Worm (Caenorhabditis elegans) whole organism, young adult: Measurements from ENCODE around the gene C52G5.3.
A peak's percentile ranks its signal among the peaks of the same experiment; 100 is the strongest.

Source experiments
- B0019.2 ChIP-seq: fragments of 200-800 bp; sonication (Bioruptor generic); conservative IDR thresholded peaks from 2 replicates; pipeline ENCODE4 v1.3.6; 2022; ENCODE audit warnings: missing genetic modification reagents, missing genetic modification characterization, missing compliant biosample characterization
- B0261.1 ChIP-seq: sonication (generic microtip); optimal IDR thresholded peaks from 2 replicates; lab custom pipeline; 2016; ENCODE audit warnings: mild to moderate bottlenecking, missing genetic modification characterization, moderate library complexity, missing compliant biosample characterization
- C17E4.6 ChIP-seq: fragments of 200-800 bp; sonication (Bioruptor generic); IDR thresholded peaks from 2 replicates; pipeline ENCODE4 v1.3.6; 2022; ENCODE audit warnings: missing genetic modification reagents, missing genetic modification characterization, missing compliant biosample characterization
- D2030.7 ChIP-seq: fragments of 200-800 bp; sonication (Bioruptor generic); IDR thresholded peaks from 2 replicates; pipeline ENCODE4 v1.3.6; 2022; ENCODE audit warnings: missing genetic modification reagents, missing genetic modification characterization, missing compliant biosample characterization
- F23B12.7 ChIP-seq: sonication (generic microtip); optimal IDR thresholded peaks from 2 replicates; lab custom pipeline; 2017; ENCODE audit warnings: missing genetic modification characterization, mild to moderate bottlenecking, missing compliant biosample characterization, antibody characterized with exemption, moderate library complexity; ENCODE audit not compliant: insufficient read depth
- F52B5.7 ChIP-seq: sonication (generic microtip); optimal IDR thresholded peaks from 2 replicates; lab custom pipeline; 2016; ENCODE audit warnings: mild to moderate bottlenecking, missing genetic modification characterization, missing compliant biosample characterization
- F57A8.1 ChIP-seq: fragments of 200-800 bp; sonication (Bioruptor generic); optimal IDR thresholded peaks from 2 replicates; lab custom pipeline; 2018; ENCODE audit warnings: mild to moderate bottlenecking, missing genetic modification characterization, moderate library complexity, missing compliant biosample characterization
- T07F8.4 ChIP-seq: sonication (generic microtip); optimal IDR thresholded peaks from 2 replicates; lab custom pipeline; 2016; ENCODE audit warnings: mild to moderate bottlenecking, missing genetic modification characterization, moderate library complexity, missing compliant biosample characterization
- T26A5.8 ChIP-seq: sonication (generic microtip); optimal IDR thresholded peaks from 2 replicates; lab custom pipeline; 2016; ENCODE audit warnings: missing genetic modification characterization, missing compliant biosample characterization
- ZK185.1 ChIP-seq: sonication (generic microtip); optimal IDR thresholded peaks from 2 replicates; lab custom pipeline; 2016; ENCODE audit warnings: mild to moderate bottlenecking, missing genetic modification characterization, missing compliant biosample characterization; ENCODE audit not compliant: poor library complexity, severe bottlenecking
- akir-1 ChIP-seq: fragments of 200-800 bp; sonication (Bioruptor generic); optimal IDR thresholded peaks from 2 replicates; lab custom pipeline; 2018; ENCODE audit warnings: mild to moderate bottlenecking, missing genetic modification characterization, moderate library complexity, missing compliant biosample characterization
- athp-1 ChIP-seq: sonication (generic microtip); optimal IDR thresholded peaks from 2 replicates; lab custom pipeline; 2017; ENCODE audit warnings: mild to moderate bottlenecking, missing genetic modification characterization, missing compliant biosample characterization
- attf-5 ChIP-seq: fragments of 200-800 bp; sonication (Bioruptor generic); optimal IDR thresholded peaks from 2 replicates; lab custom pipeline; 2018; ENCODE audit warnings: mild to moderate bottlenecking, missing genetic modification characterization, missing compliant biosample characterization
- bed-1 ChIP-seq: fragments of 200-800 bp; sonication (Bioruptor generic); IDR thresholded peaks from 2 replicates; pipeline ENCODE4 v1.3.6; 2022; ENCODE audit warnings: missing genetic modification reagents, missing genetic modification characterization, missing compliant biosample characterization
- cebp-1 ChIP-seq, 2 experiments: fragments of 200-800 bp in 1 of 2; sonication (Bioruptor generic) in 1 of 2; sonication (generic microtip) in 1 of 2; IDR thresholded peaks in 1 of 2; optimal IDR thresholded peaks in 1 of 2; 2 replicates each; pipeline versions ENCODE4 v1.3.6 to Lab custom; 2017 to 2022; ENCODE audit warnings: missing compliant biosample characterization in 2 of 2, missing genetic modification characterization in 2 of 2, mild to moderate bottlenecking in 1 of 2, missing genetic modification reagents in 1 of 2, moderate library complexity in 1 of 2
- cebp-2 ChIP-seq: fragments of 200-800 bp; sonication (Bioruptor generic); IDR thresholded peaks from 2 replicates; pipeline ENCODE4 v1.3.6; 2022; ENCODE audit warnings: missing genetic modification characterization, missing compliant biosample characterization
- ceh-100 ChIP-seq: fragments of 200-800 bp; sonication (Bioruptor generic); IDR thresholded peaks from 2 replicates; pipeline ENCODE4 v1.3.6; 2022; ENCODE audit warnings: missing genetic modification reagents, missing genetic modification characterization, missing compliant biosample characterization
- ceh-58 ChIP-seq: fragments of 200-800 bp; sonication (Bioruptor generic); IDR thresholded peaks from 2 replicates; pipeline ENCODE4 v1.3.6; 2022; ENCODE audit warnings: missing genetic modification characterization, missing compliant biosample characterization
- ceh-91 ChIP-seq: fragments of 200-800 bp; sonication (Bioruptor generic); IDR thresholded peaks from 2 replicates; pipeline ENCODE4 v1.3.6; 2022; ENCODE audit warnings: missing genetic modification reagents, missing genetic modification characterization, missing compliant biosample characterization
- chd-7 ChIP-seq: sonication (generic microtip); optimal IDR thresholded peaks from 2 replicates; lab custom pipeline; 2016; ENCODE audit warnings: mild to moderate bottlenecking, missing genetic modification characterization, moderate library complexity, missing compliant biosample characterization
- die-1 ChIP-seq: sonication (generic microtip); optimal IDR thresholded peaks from 2 replicates; lab custom pipeline; 2016; ENCODE audit warnings: missing genotype, mild to moderate bottlenecking, missing genetic modification characterization, missing compliant biosample characterization
- dox-1 ChIP-seq: fragments of 200-800 bp; sonication (Bioruptor generic); IDR thresholded peaks from 2 replicates; pipeline ENCODE4 v1.3.6; 2022; ENCODE audit warnings: missing genetic modification reagents, missing genetic modification characterization, missing compliant biosample characterization
- dpff-1 ChIP-seq: sonication (generic microtip); optimal IDR thresholded peaks from 2 replicates; lab custom pipeline; 2017; ENCODE audit warnings: mild to moderate bottlenecking, missing genetic modification characterization, missing compliant biosample characterization
- egl-44 ChIP-seq: fragments of 200-800 bp; sonication (Bioruptor generic); IDR thresholded peaks from 2 replicates; pipeline ENCODE4 v1.3.6; 2022; ENCODE audit warnings: missing genetic modification reagents, missing genetic modification characterization, missing compliant biosample characterization
- egrh-3 ChIP-seq: fragments of 200-800 bp; sonication (Bioruptor generic); IDR thresholded peaks from 2 replicates; pipeline ENCODE4 v1.3.6; 2022; ENCODE audit warnings: missing genetic modification reagents, missing genetic modification characterization, missing compliant biosample characterization
- ets-4 ChIP-seq: fragments of 200-800 bp; sonication (Bioruptor generic); optimal IDR thresholded peaks from 2 replicates; lab custom pipeline; 2018; ENCODE audit warnings: mild to moderate bottlenecking, missing genetic modification characterization, missing compliant biosample characterization
- hlh-12 ChIP-seq: sonication (generic microtip); optimal IDR thresholded peaks from 2 replicates; lab custom pipeline; 2016; ENCODE audit warnings: missing genetic modification characterization, missing compliant biosample characterization
- hmg-1.2 ChIP-seq: fragments of 200-800 bp; sonication (Bioruptor generic); IDR thresholded peaks from 2 replicates; pipeline ENCODE4 v1.3.6; 2022; ENCODE audit warnings: missing genetic modification reagents, missing genetic modification characterization, missing compliant biosample characterization
- hmg-20 ChIP-seq: fragments of 200-800 bp; sonication (Bioruptor generic); IDR thresholded peaks from 2 replicates; pipeline ENCODE4 v1.3.6; 2022; ENCODE audit warnings: missing genetic modification reagents, missing genetic modification characterization, missing compliant biosample characterization
- lag-1 ChIP-seq: fragments of 200-800 bp; sonication (Bioruptor generic); IDR thresholded peaks from 2 replicates; pipeline ENCODE4 v1.3.6; 2022; ENCODE audit warnings: missing genetic modification reagents, missing genetic modification characterization, missing compliant biosample characterization
- let-607 ChIP-seq, 2 experiments: fragments of 200-800 bp in 1 of 2; sonication (Bioruptor generic) in 1 of 2; sonication (generic microtip) in 1 of 2; optimal IDR thresholded peaks; 2 replicates each; lab custom pipeline; 2016 to 2018; ENCODE audit warnings: mild to moderate bottlenecking in 2 of 2, missing compliant biosample characterization in 2 of 2, missing genetic modification characterization in 2 of 2, moderate library complexity in 2 of 2, missing genotype in 1 of 2
- lin-40 ChIP-seq: sonication (generic microtip); optimal IDR thresholded peaks from 2 replicates; lab custom pipeline; 2016; ENCODE audit warnings: missing genetic modification characterization, mild to moderate bottlenecking, missing compliant biosample characterization, missing genotype, missing genetic modification reagents
- madf-10 ChIP-seq: sonication (generic microtip); optimal IDR thresholded peaks from 2 replicates; lab custom pipeline; 2016; ENCODE audit warnings: mild to moderate bottlenecking, missing genetic modification characterization, missing compliant biosample characterization
- madf-6 ChIP-seq: fragments of 200-800 bp; sonication (Bioruptor generic); IDR thresholded peaks from 2 replicates; pipeline ENCODE4 v1.3.6; 2022; ENCODE audit warnings: missing genetic modification reagents, missing genetic modification characterization, missing compliant biosample characterization
- nfya-2 ChIP-seq: fragments of 200-800 bp; sonication (Bioruptor generic); IDR thresholded peaks from 2 replicates; pipeline ENCODE4 v1.3.6; 2022; ENCODE audit warnings: missing genetic modification reagents, missing genetic modification characterization, missing compliant biosample characterization
- nfyb-1 ChIP-seq: fragments of 200-800 bp; sonication (Bioruptor generic); IDR thresholded peaks from 2 replicates; pipeline ENCODE4 v1.3.6; 2022; ENCODE audit warnings: missing genetic modification reagents, missing genetic modification characterization, missing compliant biosample characterization
- nhr-27 ChIP-seq: fragments of 200-800 bp; sonication (Bioruptor generic); optimal IDR thresholded peaks from 2 replicates; lab custom pipeline; 2018; ENCODE audit warnings: mild to moderate bottlenecking, missing genetic modification characterization, moderate library complexity, missing compliant biosample characterization
- pha-4 ChIP-seq: fragments of 150-350 bp; sonication (generic microtip); optimal IDR thresholded peaks from 2 replicates; lab custom pipeline; 2014; ENCODE audit warnings: missing biosample characterization, missing genetic modification reagents, missing genetic modification characterization
- rec-8 ChIP-seq, 2 experiments: sonication (generic microtip); optimal IDR thresholded peaks; 2 replicates each; lab custom pipeline; 2016; ENCODE audit warnings: mild to moderate bottlenecking in 2 of 2, missing genetic modification characterization in 2 of 2, missing genetic modification reagents in 2 of 2, missing genotype in 2 of 2, missing biosample characterization in 1 of 2, missing compliant biosample characterization in 1 of 2, moderate library complexity in 1 of 2
- repo-1 ChIP-seq: sonication (generic microtip); optimal IDR thresholded peaks from 2 replicates; lab custom pipeline; 2017; ENCODE audit warnings: mild to moderate bottlenecking, missing genetic modification characterization, missing compliant biosample characterization
- rpc-1 ChIP-seq, 2 experiments: fragments of 150-350 bp in 1 of 2; sonication (generic microtip) in 1 of 2; optimal IDR thresholded peaks; 2 replicates each; lab custom pipeline; 2014 to 2018; ENCODE audit warnings: missing biosample characterization in 1 of 2, missing genetic modification characterization in 1 of 2, missing genetic modification reagents in 1 of 2, missing genotype in 1 of 2
- somi-1 ChIP-seq: fragments of 200-800 bp; sonication (Bioruptor generic); optimal IDR thresholded peaks from 2 replicates; lab custom pipeline; 2018; ENCODE audit warnings: mild to moderate bottlenecking, missing genetic modification characterization, missing compliant biosample characterization
- tbp1 ChIP-seq: fragments of 200-800 bp; sonication (Bioruptor generic); optimal IDR thresholded peaks from 2 replicates; lab custom pipeline; 2018; ENCODE audit warnings: mild to moderate bottlenecking, missing genetic modification characterization, missing compliant biosample characterization
- tbx-9 ChIP-seq: sonication (generic microtip); optimal IDR thresholded peaks from 2 replicates; lab custom pipeline; 2016; ENCODE audit warnings: borderline replicate concordance, missing genetic modification characterization, inconsistent platforms, missing compliant biosample characterization
- xnd-1 ChIP-seq: sonication (generic microtip); optimal IDR thresholded peaks from 2 replicates; lab custom pipeline; 2016; ENCODE audit warnings: missing genotype, missing genetic modification reagents, missing genetic modification characterization, missing compliant biosample characterization
- zim-3 ChIP-seq: sonication (generic microtip); optimal IDR thresholded peaks from 2 replicates; lab custom pipeline; 2017; ENCODE audit warnings: mild to moderate bottlenecking, missing genetic modification characterization, moderate library complexity, missing compliant biosample characterization
- ztf-6 ChIP-seq: fragments of 200-800 bp; sonication (Bioruptor generic); IDR thresholded peaks from 2 replicates; pipeline ENCODE4 v1.3.6; 2022; ENCODE audit warnings: missing genetic modification reagents, missing genetic modification characterization, missing compliant biosample characterization

C52G5.3 gene

DNA sequence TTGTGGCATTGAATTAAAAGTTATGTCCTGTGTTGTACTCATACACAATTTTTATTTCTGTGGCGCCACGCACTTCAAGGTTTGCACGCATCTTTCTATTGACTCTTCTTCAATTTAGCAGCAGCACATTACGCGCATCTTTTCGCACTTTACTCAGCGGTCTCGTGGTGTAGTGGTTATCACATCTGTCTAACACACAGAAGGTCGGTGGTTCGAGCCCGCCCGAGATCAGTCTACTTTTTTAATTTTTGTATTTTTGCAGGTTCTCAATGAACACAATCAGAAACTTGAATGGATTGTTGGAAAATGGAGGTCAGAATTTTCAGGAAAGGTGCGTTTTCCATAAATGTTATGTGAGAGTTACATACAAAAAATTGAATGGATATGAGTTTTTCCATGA, 2.4 kb downstream of the C52G5.3 start (continued):
- TF ChIP-seq egrh-3 (GFP tag; lab: Robert Waterston, UW) (0 out of 2 replicates have a peak, but pooled peaks have one; percentile 21), nfya-2 (GFP tag; lab: Robert Waterston, UW) (no peak), cebp-2 (GFP tag; lab: Robert Waterston, UW) (no peak), athp-1 (tag; lab: Kevin White, UChicago) (peak; percentile 68), repo-1 (peak; percentile 18), madf-6 (GFP tag; lab: Robert Waterston, UW) (no peak), ceh-58 (GFP tag; lab: Robert Waterston, UW) (no peak), pha-4 (tag; lab: Kevin White, UChicago) (no peak), B0261.1 (tag; lab: Kevin White, UChicago) (peak; percentile 94), cebp-1 (GFP tag; IDR thresholded peaks at IDR 0.05; lab: Robert Waterston, UW) (no peak), cebp-1 (tag; optimal IDR thresholded peaks at IDR 0.05; lab: Kevin White, UChicago) (peak; percentile 48), rec-8 (tag; optimal IDR thresholded peaks at IDR 0.05; lab: Kevin White, UChicago) (peak; percentile 21 to 43), rpc-1 (optimal IDR thresholded peaks at IDR 0.05; lab: Kevin White, UChicago) (peak; percentile 80), rpc-1 (tag; optimal IDR thresholded peaks at IDR 0.05; lab: Kevin White, UChicago) (peak; percentile 88), xnd-1 (tag; lab: Kevin White, UChicago) (no peak), C17E4.6 (no peak), akir-1 (GFP tag; lab: Kevin White, UChicago) (no peak), T07F8.4 (tag; lab: Kevin White, UChicago) (no peak), ceh-100 (GFP tag; lab: Robert Waterston, UW) (peak; percentile 59), tbp1 (GFP tag; lab: Kevin White, UChicago) (peak; percentile 97), T26A5.8 (peak; percentile 59), die-1 (tag; lab: Kevin White, UChicago) (peak; percentile 70), dpff-1 (tag; lab: Kevin White, UChicago) (no peak), hlh-12 (tag; lab: Kevin White, UChicago) (no peak), somi-1 (peak; percentile 51), hmg-1.2 (GFP tag; lab: Robert Waterston, UW) (peak; percentile 80), nhr-27 (no peak), ets-4 (GFP tag; lab: Kevin White, UChicago) (no peak), let-607 (tag; optimal IDR thresholded peaks at IDR 0.05; lab: Kevin White, UChicago) (peak; percentile 26 to 30), lag-1 (GFP tag; lab: Robert Waterston, UW) (no peak), attf-5 (no peak), hmg-20 (GFP tag; lab: Robert Waterston, UW) (0 out of 2 replicates have a peak, but pooled peaks have one; percentile 7), D2030.7 (GFP tag; lab: Robert Waterston, UW) (peak; percentile 70), bed-1 (GFP tag; lab: Robert Waterston, UW) (no peak), ceh-91 (GFP tag; lab: Robert Waterston, UW) (no peak), dox-1 (GFP tag; lab: Robert Waterston, UW) (peak; percentile 76), lin-40 (tag; lab: Kevin White, UChicago) (peak; percentile 40), chd-7 (tag; lab: Kevin White, UChicago) (peak; percentile 62), ZK185.1 (tag; lab: Kevin White, UChicago) (peak; percentile 28), egl-44 (GFP tag; lab: Robert Waterston, UW) (no peak), ztf-6 (GFP tag; lab: Robert Waterston, UW) (no peak), madf-10 (tag; lab: Kevin White, UChicago) (peak; percentile 37), F52B5.7 (tag; lab: Kevin White, UChicago) (peak; percentile 42), tbx-9 (no peak), nfyb-1 (peak; percentile 44; the same call in 1 of the 2 replicates), F57A8.1 (no peak), zim-3 (tag; lab: Kevin White, UChicago) (peak; percentile 68), B0019.2 (GFP tag; lab: Robert Waterston, UW) (0 out of 2 replicates have a peak, but pooled peaks have one; percentile 10), F23B12.7 (no peak)
